Worm (Caenorhabditis elegans) whole organism, dauer: Measurements from ENCODE around the gene C09G4.4.

Experiments
- unc-62 ChIP-seq: sonication (generic microtip); optimal IDR thresholded peaks from 2 replicates; lab custom pipeline; 2017; ENCODE audit warnings: missing biosample characterization, missing genetic modification reagents, missing genetic modification characterization

C09G4.4 gene

DNA sequence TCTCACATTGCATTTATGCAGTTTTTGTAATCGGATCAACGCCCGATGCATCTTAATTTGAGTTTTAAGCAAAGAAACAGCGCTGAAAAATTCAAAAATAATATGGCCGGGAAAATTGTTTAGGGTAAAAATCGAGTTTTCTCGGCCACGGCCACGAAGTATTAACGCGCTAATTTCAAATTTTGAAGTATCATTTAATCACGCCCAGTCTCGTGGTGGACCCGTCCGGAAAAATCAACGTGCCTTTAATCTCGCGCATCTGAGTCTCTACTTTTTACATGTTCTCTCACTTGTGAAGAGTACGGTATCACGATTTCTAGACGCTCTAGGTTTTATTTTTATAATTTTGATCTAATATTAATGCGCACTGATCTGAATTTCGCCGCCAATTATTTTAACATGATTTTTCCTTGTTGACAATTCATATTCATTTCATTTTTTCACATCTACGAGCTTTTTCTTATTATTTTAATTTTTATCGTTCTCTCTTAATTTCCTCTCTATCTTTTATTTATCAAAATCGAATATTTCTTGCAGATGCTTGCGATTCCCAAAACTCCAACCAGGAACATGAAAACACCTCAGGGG, 13.9 kb upstream of the C09G4.4 start, which contains the start of the genes acdh-13 and mesp-1:
acdh-13 (minus strand) TSS at position 51 of the 588 bp plus-strand sequence.
mesp-1 (plus strand) TSS at position 538 of the 588 bp plus-strand sequence.
- TF ChIP-seq unc-62 (GFP tag; lab: Kevin White, UChicago): no peak

DNA sequence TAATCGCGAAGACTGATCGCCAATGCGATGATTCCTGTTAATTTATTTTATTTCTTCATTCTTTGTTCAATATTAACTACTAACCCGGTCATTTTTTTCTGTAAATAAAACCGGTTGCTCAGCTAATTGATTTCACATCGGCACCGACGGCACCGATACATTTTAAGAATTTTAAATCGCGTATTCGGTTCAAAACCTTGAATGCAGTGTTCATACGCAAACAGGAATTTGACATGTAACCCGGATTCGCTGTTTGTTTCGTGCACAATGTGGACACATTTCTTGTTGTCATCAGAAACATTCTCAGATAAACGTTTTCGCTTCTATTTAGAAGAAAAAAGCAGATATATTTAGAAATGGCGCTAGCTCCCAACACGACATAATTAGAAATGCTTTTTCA, 12.8 kb upstream of the C09G4.4 start:
- no peak for TF ChIP-seq unc-62 (GFP tag; lab: Kevin White, UChicago)

DNA sequence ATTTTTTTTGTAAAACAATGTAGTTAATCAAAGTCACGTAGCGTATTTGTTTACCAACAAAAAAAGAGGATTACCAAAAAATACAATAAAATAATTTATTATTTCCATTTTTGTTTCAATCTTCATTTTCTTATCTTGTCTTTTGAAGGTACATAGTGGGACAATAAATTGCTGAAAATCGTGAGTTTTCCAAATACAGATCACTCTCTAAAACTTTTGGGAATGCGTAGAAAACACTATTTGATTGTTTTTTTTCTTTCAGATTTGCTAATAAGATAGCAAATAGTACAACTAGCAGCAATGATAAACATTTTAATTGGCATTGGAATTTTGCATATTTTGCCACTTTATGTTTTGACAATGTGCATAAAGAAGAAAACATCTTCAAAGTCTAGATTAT, 11.4 kb upstream of the C09G4.4 start, which contains the start of gene C28C12.1:
C28C12.1 (plus strand) TSS at position 301 of the 400 bp plus-strand sequence.
- no peak for TF ChIP-seq unc-62 (GFP tag; lab: Kevin White, UChicago)

DNA sequence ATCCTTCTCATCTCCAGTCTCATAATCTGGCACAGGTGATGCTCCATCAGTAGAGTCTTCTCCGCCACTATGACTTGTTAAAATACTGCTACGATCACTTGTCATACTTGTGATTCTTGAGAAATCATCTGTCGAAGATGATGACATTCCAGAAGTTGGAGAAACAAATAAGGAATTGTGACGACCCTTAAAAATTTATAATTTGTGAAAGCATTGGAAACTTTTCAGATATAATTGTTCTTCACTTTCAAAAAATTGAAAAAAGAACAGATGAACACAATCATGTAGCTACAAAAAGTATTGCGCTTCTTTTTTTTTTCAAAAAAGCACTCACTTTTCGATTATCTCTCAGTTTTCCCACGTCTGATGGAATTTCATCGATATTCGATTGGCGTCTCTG, 6.7 kb upstream of the C09G4.4 start:
- no peak for TF ChIP-seq unc-62 (GFP tag; lab: Kevin White, UChicago)

DNA sequence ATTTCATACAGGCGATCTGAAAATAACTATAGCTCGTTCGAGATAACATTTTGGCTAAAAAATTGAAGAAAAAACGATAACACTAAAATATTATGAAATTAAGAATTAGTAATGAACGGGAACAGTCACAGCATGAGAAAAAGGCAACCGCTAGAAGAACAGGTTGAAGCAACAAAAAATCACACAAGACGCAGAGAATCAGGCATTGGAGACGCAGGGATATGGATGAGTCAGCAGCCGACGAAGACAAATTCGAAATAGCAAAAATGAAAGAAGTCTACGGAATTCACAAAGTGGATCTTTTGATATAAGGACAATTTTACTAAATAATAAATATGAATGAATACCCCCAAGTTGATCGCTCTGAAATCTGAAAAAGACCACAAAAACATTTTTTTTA, 2.2 kb upstream of the C09G4.4 start, which contains the start of gene tag-77:
tag-77 (minus strand) TSS at position 15 of the 400 bp plus-strand sequence.
- TF ChIP-seq unc-62 (GFP tag; lab: Kevin White, UChicago): no peak

DNA sequence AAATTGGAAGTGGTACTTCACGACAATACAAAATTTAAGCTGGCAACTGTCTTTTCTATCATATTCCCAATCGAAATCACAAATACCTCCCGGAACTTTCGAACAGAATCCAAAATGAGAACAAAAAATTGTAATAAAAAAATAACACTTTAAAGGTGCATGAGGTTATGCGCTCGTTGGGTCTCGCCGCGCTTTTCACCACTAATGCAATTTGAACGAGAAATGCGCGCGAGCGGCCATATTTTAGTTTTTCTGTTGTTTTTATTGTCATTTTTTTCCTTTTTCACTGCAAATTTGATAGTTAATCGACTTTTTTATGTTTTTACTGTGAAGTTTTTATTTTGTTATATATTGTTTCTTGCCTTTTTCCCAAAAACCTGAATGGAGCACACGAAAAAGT, 1.7 kb upstream of the C09G4.4 start, which contains the start of gene mes-6:
mes-6 (plus strand) TSS at position 229 of the 400 bp plus-strand sequence.
- TF ChIP-seq unc-62 (GFP tag; lab: Kevin White, UChicago): no peak

DNA sequence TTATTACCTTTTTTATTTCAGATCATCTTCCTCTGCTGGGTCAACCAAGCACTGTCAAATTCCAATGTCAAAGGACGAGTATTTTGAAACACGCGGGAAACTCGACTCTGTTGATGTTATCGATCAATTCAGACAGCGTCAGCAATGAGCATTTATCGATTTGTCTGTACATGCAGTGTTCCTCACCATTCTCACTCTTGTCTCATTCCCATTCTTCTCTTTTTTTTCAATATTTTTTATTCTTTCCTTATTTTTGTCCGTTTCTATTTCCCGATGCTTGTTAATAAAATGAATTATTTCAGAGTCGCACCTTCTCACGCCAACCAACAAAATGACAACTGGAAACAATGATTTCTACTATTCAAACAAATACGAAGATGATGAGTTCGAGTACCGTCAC, 840 bp downstream of the C09G4.4 start, which contains the start of gene cks-1:
cks-1 (plus strand) TSS at position 301 of the 400 bp plus-strand sequence.
- no peak for TF ChIP-seq unc-62 (GFP tag; lab: Kevin White, UChicago)

DNA sequence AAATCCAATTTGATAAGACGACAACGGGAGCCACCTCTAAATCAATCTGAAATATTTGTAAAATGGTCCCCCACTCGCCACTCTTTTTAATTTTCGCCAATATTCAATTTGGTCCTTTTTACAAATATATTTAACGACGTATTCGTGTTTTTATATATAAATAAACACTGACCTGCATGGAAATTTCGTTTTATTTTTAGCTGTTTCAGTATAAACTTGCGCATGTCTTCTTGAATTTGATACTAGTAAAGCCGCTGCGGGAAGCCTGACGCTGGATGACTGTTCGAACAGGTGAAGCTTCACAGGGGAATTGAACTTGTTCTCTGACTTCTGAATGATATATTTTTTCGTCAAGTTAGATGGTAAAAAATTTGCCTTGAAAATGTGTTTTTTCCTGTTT, 1.8 kb downstream of the C09G4.4 start:
- TF ChIP-seq unc-62 (GFP tag; lab: Kevin White, UChicago): no peak

DNA sequence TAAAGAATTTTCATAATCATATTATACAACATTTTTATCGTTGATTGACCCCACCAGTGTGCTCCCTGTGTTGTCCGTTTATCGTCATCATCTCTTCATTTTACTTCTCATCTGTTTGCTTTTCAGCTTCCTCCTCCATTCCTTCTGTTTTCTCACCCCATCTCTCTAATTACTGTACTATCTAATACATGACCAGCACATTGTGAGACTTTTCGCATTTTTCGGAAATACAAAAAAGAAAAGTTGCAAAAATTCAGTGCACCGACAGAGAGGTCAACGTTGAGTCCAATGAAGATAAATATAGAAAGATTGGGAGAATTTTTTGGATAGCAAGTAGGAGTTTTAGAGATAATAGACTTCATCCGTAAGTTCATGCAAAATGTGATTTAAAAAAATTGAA, 7.2 kb downstream of the C09G4.4 start:
- no peak for TF ChIP-seq unc-62 (GFP tag; lab: Kevin White, UChicago)

DNA sequence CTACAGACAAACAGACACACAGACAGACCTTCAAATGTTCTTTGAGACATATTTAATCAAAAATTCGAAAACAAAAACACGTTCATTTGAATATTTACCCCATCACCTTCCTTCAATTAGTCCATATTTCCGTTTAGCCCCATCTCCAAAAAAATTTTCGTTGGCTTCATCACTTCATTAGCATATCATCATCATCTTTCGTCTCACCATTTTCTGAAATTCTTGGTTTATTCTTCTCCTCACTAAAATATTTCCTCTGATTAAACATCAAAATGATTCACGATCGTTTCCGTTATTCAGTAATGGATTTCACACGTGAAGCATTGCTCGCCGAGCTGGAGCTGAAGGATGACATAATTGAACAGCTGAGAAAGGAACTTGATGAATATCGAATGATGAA, 7.8 kb downstream of the C09G4.4 start, which contains the start of gene pkg-2:
pkg-2 (plus strand) TSS at position 301 of the 400 bp plus-strand sequence.
- TF ChIP-seq unc-62 (GFP tag; lab: Kevin White, UChicago): no peak

DNA sequence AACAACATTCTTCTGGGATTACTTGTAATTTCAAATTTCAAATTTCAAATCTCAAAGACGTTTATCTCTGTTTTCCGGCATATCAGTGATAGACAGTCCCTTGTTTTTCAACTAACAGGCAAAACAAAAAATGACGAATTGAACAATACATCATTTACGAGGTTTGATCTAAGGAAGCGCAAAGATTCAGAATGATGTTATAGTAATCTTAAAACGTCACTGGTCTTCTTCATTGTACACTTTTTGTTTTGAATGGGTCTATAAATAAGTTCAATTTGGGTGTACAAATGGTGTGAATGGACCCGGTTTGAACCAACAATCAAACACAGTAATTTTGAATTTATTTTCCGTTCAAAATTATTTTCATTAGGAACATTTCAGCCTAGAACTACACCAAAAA, 11.2 kb downstream of the C09G4.4 start:
- TF ChIP-seq unc-62 (GFP tag; lab: Kevin White, UChicago): no peak

DNA sequence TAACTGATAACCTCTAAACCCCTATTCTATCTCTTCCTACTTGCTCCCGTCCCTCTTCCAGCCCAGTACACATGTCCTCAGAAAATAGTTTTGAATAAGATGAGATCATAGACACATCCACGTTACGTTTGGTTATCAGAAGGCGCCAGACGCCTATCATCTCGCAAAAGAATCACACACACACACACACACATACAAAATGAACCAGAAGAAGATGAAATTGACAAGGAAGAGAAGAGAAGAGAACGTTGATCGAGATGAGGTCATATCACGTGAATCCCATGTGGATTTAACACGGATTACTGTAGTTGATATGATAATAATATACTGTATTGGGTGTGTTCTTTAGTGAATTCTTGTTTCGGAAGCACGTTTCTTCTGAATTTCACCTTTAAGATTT, 13.3 kb downstream of the C09G4.4 start:
- no peak for TF ChIP-seq unc-62 (GFP tag; lab: Kevin White, UChicago)

DNA sequence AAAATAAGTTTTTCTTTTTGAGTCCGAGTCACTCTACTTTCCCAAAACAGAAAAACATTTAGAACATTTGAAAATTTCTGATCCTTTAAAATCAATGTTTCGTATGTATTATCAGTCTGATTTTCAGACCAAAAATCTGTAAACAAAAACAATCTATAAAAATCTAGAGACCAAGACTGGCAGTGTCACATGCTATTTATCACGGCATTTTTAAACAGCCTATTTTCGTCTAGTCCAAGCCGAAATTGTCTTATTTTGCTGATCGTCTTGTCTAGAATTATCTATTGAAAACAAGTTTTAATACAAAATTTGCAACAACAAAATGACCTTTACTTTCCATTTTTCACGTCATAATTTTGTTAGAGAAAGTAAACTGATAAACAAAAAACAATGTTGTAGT, 13.8 kb downstream of the C09G4.4 start:
- no peak for TF ChIP-seq unc-62 (GFP tag; lab: Kevin White, UChicago)

DNA sequence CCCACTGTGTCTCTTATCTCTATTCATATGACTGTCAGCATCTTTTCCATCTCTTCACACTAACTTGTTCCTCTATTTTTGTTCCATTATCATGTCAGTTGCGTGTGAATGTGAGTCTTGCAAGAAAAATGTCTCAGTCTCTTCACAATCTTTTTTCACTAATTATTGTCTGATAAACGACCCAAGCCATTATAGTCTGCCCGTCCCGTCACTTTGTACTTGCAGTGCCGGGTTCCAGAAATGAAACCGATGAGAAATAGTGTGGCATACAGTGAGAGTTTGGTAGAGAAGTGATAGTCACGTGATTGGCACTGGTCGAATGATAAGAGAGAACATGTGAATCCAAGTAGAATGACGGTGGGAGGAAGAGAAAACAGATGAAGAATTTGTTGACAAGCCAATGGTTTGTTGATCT, 14.8 kb downstream of the C09G4.4 start:
- TF ChIP-seq unc-62 (GFP tag; lab: Kevin White, UChicago): no peak

DNA sequence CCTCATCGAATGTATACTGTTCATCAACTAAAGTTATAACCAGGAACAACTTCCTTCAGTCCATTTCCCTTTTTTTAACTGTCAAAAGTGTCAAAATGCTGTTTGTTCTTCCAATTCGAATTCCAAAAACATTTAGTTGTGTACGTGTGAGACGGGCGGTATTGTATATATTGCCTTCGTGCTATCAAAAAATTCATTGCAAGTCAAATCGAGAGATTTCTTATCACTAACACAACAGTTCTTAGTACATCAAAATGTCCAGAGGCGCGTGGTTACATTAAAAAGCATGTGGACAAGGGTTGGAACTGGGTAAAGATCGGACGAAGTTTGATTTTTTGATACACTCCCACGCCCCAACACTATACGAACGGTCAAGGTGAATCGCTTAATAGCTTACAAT, 15.6 kb downstream of the C09G4.4 start:
- no peak for TF ChIP-seq unc-62 (GFP tag; lab: Kevin White, UChicago)

DNA sequence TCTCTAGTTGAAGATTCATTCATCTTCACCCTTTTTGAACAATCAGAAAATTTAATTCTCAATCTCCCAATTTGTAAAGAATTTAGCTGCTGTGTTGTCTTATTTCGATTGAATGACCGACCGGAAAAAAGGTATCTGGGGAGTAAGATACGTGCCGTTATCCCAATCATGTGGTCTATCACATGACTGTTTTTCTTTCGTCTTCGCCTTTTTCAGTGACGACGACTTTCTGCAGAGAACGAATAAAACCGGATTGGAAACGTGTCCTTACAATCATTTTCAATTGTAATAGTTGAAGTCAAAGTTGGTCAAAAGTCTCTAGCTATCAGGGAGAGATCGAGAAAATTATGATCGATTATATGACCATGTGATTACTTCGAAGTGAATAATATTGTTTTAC, 16.3 kb downstream of the C09G4.4 start:
- no peak for TF ChIP-seq unc-62 (GFP tag; lab: Kevin White, UChicago)
